Worm (Caenorhabditis elegans): ENCODE data around the gene ent-2.
A peak's percentile ranks its signal among the peaks of the same experiment; 100 is the strongest.

The ent-2 gene

ce11 chrX:15575460-15575859 is 25.4 kb upstream of the ent-2 start:
- TF ChIP-seq ref-2 (tag; optimal IDR thresholded peaks at IDR 0.05) = no peak
- peak; percentile 9 for TF ChIP-seq unc-55 (GFP tag; optimal IDR thresholded peaks at IDR 0.05)
- TF ChIP-seq ceh-18 (tag; optimal IDR thresholded peaks at IDR 0.05) = peak; percentile 53

- TF ChIP-seq C08G9.2 (tag; optimal IDR thresholded peaks at IDR 0.05) (no peak), C38D4.7 (GFP tag; optimal IDR thresholded peaks at IDR 0.05) (no peak), pha-2 (tag; optimal IDR thresholded peaks at IDR 0.05) (no peak), hlh-15 (tag; optimal IDR thresholded peaks at IDR 0.05) (no peak)
Observed at ce11 chrX:15576942-15577341, 23.9 kb upstream of the ent-2 start, which contains the start of gene K09A9.6. TSS of gene K09A9.6 (plus strand) at chrX:15577242.

ce11 chrX:15585144-15585543 is 15.7 kb upstream of the ent-2 start:
- TF ChIP-seq ttx-3 (tag; optimal IDR thresholded peaks at IDR 0.05) = no peak
- TF ChIP-seq dmd-4 (tag; optimal IDR thresholded peaks at IDR 0.05; ENCODE audit: borderline replicate concordance) = no peak
- no peak for TF ChIP-seq pqm-1 (tag; optimal IDR thresholded peaks at IDR 0.05)
- no peak for TF ChIP-seq madf-2 (tag; optimal IDR thresholded peaks at IDR 0.05)
- no peak for TF ChIP-seq K02D7.2 (tag; optimal IDR thresholded peaks at IDR 0.05)

- TF ChIP-seq lim-6 (tag; optimal IDR thresholded peaks at IDR 0.05) = no peak
- TF ChIP-seq hlh-15 (tag; optimal IDR thresholded peaks at IDR 0.05) = no peak
- TF ChIP-seq tbx-2 (tag; optimal IDR thresholded peaks at IDR 0.05) = no peak
- no peak for TF ChIP-seq hlh-6 (tag; optimal IDR thresholded peaks at IDR 0.05)
- TF ChIP-seq ceh-9 (tag; optimal IDR thresholded peaks at IDR 0.05) = no peak
- TF ChIP-seq ref-2 (tag; optimal IDR thresholded peaks at IDR 0.05) = no peak
- no peak for TF ChIP-seq nhr-232 (tag; optimal IDR thresholded peaks at IDR 0.05)
- no peak for TF ChIP-seq sox-4 (tag; optimal IDR thresholded peaks at IDR 0.05)
- TF ChIP-seq ceh-6 (GFP tag; optimal IDR thresholded peaks at IDR 0.05) = no peak
- no peak for TF ChIP-seq Y22D7AL.16 (tag; optimal IDR thresholded peaks at IDR 0.05)
- TF ChIP-seq dve-1 (tag; optimal IDR thresholded peaks at IDR 0.05) = no peak
Observed at ce11 chrX:15586192-15586591, 14.7 kb upstream of the ent-2 start.

ce11 chrX:15590347-15590928 is 10.4 kb upstream of the ent-2 start, which contains the start of gene gas-1:
TSS of gene gas-1 (minus strand) at chrX:15590397.
- TF ChIP-seq madf-2 (tag; optimal IDR thresholded peaks at IDR 0.05) = no peak
- no peak for TF ChIP-seq ceh-9 (tag; optimal IDR thresholded peaks at IDR 0.05)
- TF ChIP-seq ceh-31 (tag; optimal IDR thresholded peaks at IDR 0.05) = no peak
- TF ChIP-seq mec-3 (tag; optimal IDR thresholded peaks at IDR 0.05; ENCODE audit: borderline replicate concordance) = no peak
- TF ChIP-seq tbx-2 (tag; optimal IDR thresholded peaks at IDR 0.05) = no peak

- TF ChIP-seq pax-1 (tag; optimal IDR thresholded peaks at IDR 0.05) (no peak), sox-4 (tag; optimal IDR thresholded peaks at IDR 0.05) (no peak), ceh-19 (GFP tag; optimal IDR thresholded peaks at IDR 0.05) (no peak), rnt-1 (tag; optimal IDR thresholded peaks at IDR 0.05) (no peak), sdc-2 (tag; optimal IDR thresholded peaks at IDR 0.05) (no peak), zip-5 (tag; optimal IDR thresholded peaks at IDR 0.05) (no peak), mec-3 (tag; optimal IDR thresholded peaks at IDR 0.05; ENCODE audit: borderline replicate concordance) (no peak), ceh-24 (tag; optimal IDR thresholded peaks at IDR 0.05) (no peak), ceh-30 (tag; optimal IDR thresholded peaks at IDR 0.05) (no peak), hlh-13 (GFP tag; optimal IDR thresholded peaks at IDR 0.05) (no peak), lin-11 (tag; optimal IDR thresholded peaks at IDR 0.05) (no peak), nfya-1 (tag; optimal IDR thresholded peaks at IDR 0.05) (no peak), T23F11.4 (GFP tag; optimal IDR thresholded peaks at IDR 0.05) (no peak), ceh-6 (GFP tag; optimal IDR thresholded peaks at IDR 0.05) (no peak), dve-1 (tag; optimal IDR thresholded peaks at IDR 0.05) (no peak), dmd-4 (tag; optimal IDR thresholded peaks at IDR 0.05; ENCODE audit: borderline replicate concordance) (no peak)
Observed at ce11 chrX:15591068-15591467, 9.8 kb upstream of the ent-2 start, which contains the start of gene usp-33. TSS of gene usp-33 (plus strand) at chrX:15591368.

Data from whole organism, late embryonic.